Worm (Caenorhabditis elegans) whole organism, young adult: Measurements from ENCODE around the gene srh-288.

Experiments used
- B0261.1 ChIP-seq: sonication (generic microtip); optimal IDR thresholded peaks from 2 replicates; lab custom pipeline; 2016; ENCODE audit warnings: mild to moderate bottlenecking, missing genetic modification characterization, moderate library complexity, missing compliant biosample characterization
- B0336.3 ChIP-seq: fragments of 200-800 bp; sonication (Bioruptor generic); IDR thresholded peaks from 2 replicates; pipeline ENCODE4 v1.3.6; 2022; ENCODE audit warnings: missing genetic modification characterization, missing compliant biosample characterization
- F10E7.11 ChIP-seq: sonication (generic microtip); optimal IDR thresholded peaks from 2 replicates; lab custom pipeline; 2017; ENCODE audit warnings: mild to moderate bottlenecking, missing genetic modification characterization, moderate library complexity, missing compliant biosample characterization
- K12H6.12 ChIP-seq: fragments of 200-800 bp; sonication (Bioruptor generic); optimal IDR thresholded peaks from 2 replicates; lab custom pipeline; 2018; ENCODE audit warnings: mild to moderate bottlenecking, missing genetic modification characterization, missing compliant biosample characterization
- cebp-2 ChIP-seq: fragments of 200-800 bp; sonication (Bioruptor generic); IDR thresholded peaks from 2 replicates; pipeline ENCODE4 v1.3.6; 2022; ENCODE audit warnings: missing genetic modification characterization, missing compliant biosample characterization
- dpl-1 ChIP-seq: fragments of 150-350 bp; optimal IDR thresholded peaks from 2 replicates; lab custom pipeline; 2014; ENCODE audit warnings: missing biosample characterization, missing genetic modification reagents, missing genetic modification characterization
- lir-1 ChIP-seq: fragments of 200-800 bp; sonication (Bioruptor generic); conservative IDR thresholded peaks from 2 replicates; pipeline ENCODE4 v1.3.6; 2022; ENCODE audit warnings: missing genetic modification reagents, missing genetic modification characterization, missing compliant biosample characterization
- nhr-90 ChIP-seq: sonication (generic microtip); optimal IDR thresholded peaks from 2 replicates; lab custom pipeline; 2016; ENCODE audit warnings: missing genotype, mild to moderate bottlenecking, missing genetic modification characterization, missing compliant biosample characterization
- sptf-2 ChIP-seq: fragments of 200-800 bp; sonication (Bioruptor generic); optimal IDR thresholded peaks from 2 replicates; lab custom pipeline; 2018; ENCODE audit warnings: mild to moderate bottlenecking, missing genetic modification characterization, missing compliant biosample characterization

ce11 chrV:17793986-17794385 is 1.6 kb downstream of the srh-288 start, which contains the start of gene srh-289:
- TF ChIP-seq B0261.1 (tag; lab: Kevin White, UChicago), result no peak
- no peak for TF ChIP-seq nhr-90 (tag; lab: Kevin White, UChicago)
- TF ChIP-seq B0336.3, result no peak
- TF ChIP-seq cebp-2 (GFP tag; lab: Robert Waterston, UW), result no peak
- TF ChIP-seq sptf-2 (GFP tag; lab: Kevin White, UChicago), result no peak
- no peak for TF ChIP-seq dpl-1
- TF ChIP-seq K12H6.12 (tag; lab: Kevin White, UChicago), result no peak
- no peak for TF ChIP-seq lir-1 (GFP tag; lab: Robert Waterston, UW)
- TF ChIP-seq F10E7.11 (tag; lab: Kevin White, UChicago), result no peak
